Fruit fly (Drosophila melanogaster): Measurements from ENCODE around the gene RpL9.

RpL9 gene

DNA sequence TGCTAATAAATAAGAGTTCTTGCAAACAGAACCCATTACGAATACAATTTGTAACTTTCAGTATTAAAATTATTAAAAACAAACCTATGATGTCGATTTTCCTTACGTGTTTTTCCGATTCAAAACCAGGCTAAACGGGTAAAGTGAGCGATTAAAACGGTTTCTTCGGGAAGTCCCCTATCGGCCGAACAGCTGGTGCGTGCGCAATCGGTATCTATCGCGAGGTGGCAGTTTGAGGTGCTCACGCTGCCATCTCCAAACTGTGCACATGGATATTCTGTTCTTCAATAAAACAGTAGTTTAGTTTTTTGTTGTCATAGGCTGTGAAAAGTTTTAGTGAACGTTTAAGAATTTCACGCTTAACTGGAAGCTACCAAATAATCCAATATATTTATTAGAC lies 14.8 kb downstream of the RpL9 start, which contains the start of gene TTLL4A (continued):
- TF ChIP-seq chn (GFP tag; optimal IDR thresholded peaks at IDR 0.05), result peak; percentile 5
- TF ChIP-seq Dp (GFP tag; optimal IDR thresholded peaks at IDR 0.05), result peak; percentile 50
- peak; percentile 46 for TF ChIP-seq zfh2 (GFP tag; optimal IDR thresholded peaks at IDR 0.05)
- no peak for TF ChIP-seq CG17912 (GFP tag; optimal IDR thresholded peaks at IDR 0.05)
- no peak for TF ChIP-seq Neu2 (GFP tag; optimal IDR thresholded peaks at IDR 0.05; ENCODE audit: borderline replicate concordance)
- TF ChIP-seq CG31388 (GFP tag; optimal IDR thresholded peaks at IDR 0.05), result no peak
- TF ChIP-seq CG17385 (GFP tag; optimal IDR thresholded peaks at IDR 0.05), result no peak
- TF ChIP-seq luna (GFP tag; optimal IDR thresholded peaks at IDR 0.05), result no peak
- TF ChIP-seq kni (GFP tag; optimal IDR thresholded peaks at IDR 0.05), result no peak
- no peak for TF ChIP-seq pb (GFP tag; optimal IDR thresholded peaks at IDR 0.05)
- TF ChIP-seq CG32532 (GFP tag; IDR thresholded peaks at IDR 0.05), result no peak; the same call in 1 of the 2 replicates
- no peak for TF ChIP-seq CG17568 (GFP tag; optimal IDR thresholded peaks at IDR 0.05)
- TF ChIP-seq sd (tag; optimal IDR thresholded peaks at IDR 0.05), result no peak
- TF ChIP-seq chinmo (GFP tag; IDR thresholded peaks at IDR 0.05; ENCODE audit: partially characterized antibody), result peak; percentile 98
- no peak for TF ChIP-seq CG6254 (GFP tag; optimal IDR thresholded peaks at IDR 0.05)
- peak; percentile 32 for TF ChIP-seq CG3995 (GFP tag; optimal IDR thresholded peaks at IDR 0.05)
- no peak for TF ChIP-seq CG8924 (tag; optimal IDR thresholded peaks at IDR 0.05)
- no peak for TF ChIP-seq bcd (GFP tag; optimal IDR thresholded peaks at IDR 0.05)
- no peak for TF ChIP-seq Ssrp (tag; optimal IDR thresholded peaks at IDR 0.05)
- peak; percentile 97 for TF ChIP-seq Dll (GFP tag; IDR thresholded peaks at IDR 0.05; ENCODE audit: partially characterized antibody)
- TF ChIP-seq Doc3 (GFP tag; IDR thresholded peaks at IDR 0.05; ENCODE audit: partially characterized antibody), result peak; percentile 97
- TF ChIP-seq CG4360 (GFP tag; IDR thresholded peaks at IDR 0.05), result peak; percentile 10; the same call in 1 of the 2 replicates
- peak; percentile 95 for TF ChIP-seq HLH4C (GFP tag; IDR thresholded peaks at IDR 0.05; ENCODE audit: partially characterized antibody)
- no peak for TF ChIP-seq CG1529 (GFP tag; optimal IDR thresholded peaks at IDR 0.05)
- peak; percentile 99 for TF ChIP-seq Opbp (GFP tag; IDR thresholded peaks at IDR 0.05; ENCODE audit: partially characterized antibody)
- TF ChIP-seq CG2129 (GFP tag; IDR thresholded peaks at IDR 0.05; ENCODE audit: partially characterized antibody), result peak; percentile 94
- peak; percentile 10 for TF ChIP-seq Bteb2 (GFP tag; optimal IDR thresholded peaks at IDR 0.05)
- no peak for TF ChIP-seq en (GFP tag; optimal IDR thresholded peaks at IDR 0.05)
- no peak for TF ChIP-seq lola (GFP tag; optimal IDR thresholded peaks at IDR 0.05)
- TF ChIP-seq odd (GFP tag; optimal IDR thresholded peaks at IDR 0.05), result no peak
- peak; percentile 3 for TF ChIP-seq CG1792 (GFP tag; optimal IDR thresholded peaks at IDR 0.05)
- peak; percentile 97 for TF ChIP-seq vnd (GFP tag; IDR thresholded peaks at IDR 0.05; ENCODE audit: partially characterized antibody)
- peak; percentile 14 for TF ChIP-seq B-H2 (GFP tag; optimal IDR thresholded peaks at IDR 0.05)
- no peak for TF ChIP-seq Atf6 (GFP tag; IDR thresholded peaks at IDR 0.05)
- peak; percentile 97 for TF ChIP-seq sna (GFP tag; IDR thresholded peaks at IDR 0.05; ENCODE audit: partially characterized antibody)
- TF ChIP-seq gro (GFP tag; optimal IDR thresholded peaks at IDR 0.05), result peak; percentile 50
- TF ChIP-seq CG5245 (GFP tag; optimal IDR thresholded peaks at IDR 0.05), result no peak
- TF ChIP-seq CG15514 (GFP tag; optimal IDR thresholded peaks at IDR 0.05), result peak; percentile 93
- TF ChIP-seq CG9797 (GFP tag; optimal IDR thresholded peaks at IDR 0.05), result peak; percentile 52
- no peak for TF ChIP-seq Antp (GFP tag; optimal IDR thresholded peaks at IDR 0.05)
- no peak for TF ChIP-seq NK7.1 (GFP tag; optimal IDR thresholded peaks at IDR 0.05)
- no peak for TF ChIP-seq repo (GFP tag; optimal IDR thresholded peaks at IDR 0.05)
- TF ChIP-seq Trl (optimal IDR thresholded peaks at IDR 0.05), result no peak
- peak; percentile 39 for TF ChIP-seq Trl (GFP tag; optimal IDR thresholded peaks at IDR 0.05)
- TF ChIP-seq ewg (GFP tag; optimal IDR thresholded peaks at IDR 0.05), result no peak
- TF ChIP-seq CG10274 (GFP tag; optimal IDR thresholded peaks at IDR 0.05), result no peak
- TF ChIP-seq sob (GFP tag; IDR thresholded peaks at IDR 0.05), result no peak; the same call in 1 of the 2 replicates
- TF ChIP-seq Hand (GFP tag; optimal IDR thresholded peaks at IDR 0.05), result no peak
- no peak for TF ChIP-seq CG18599 (GFP tag; optimal IDR thresholded peaks at IDR 0.05)
- no peak for TF ChIP-seq CG10147 (GFP tag; optimal IDR thresholded peaks at IDR 0.05)

All from whole organism, embryonic.